Fruit fly (Drosophila melanogaster) whole organism, embryonic: ENCODE measurements around the gene haf.

Experiments
- Ada2b ChIP-seq: fragments of 200-800 bp; sonication (Bioruptor generic); IDR thresholded peaks from 2 replicates; pipeline ENCODE4 v1.3.6; 2022; ENCODE audit warnings: missing biosample characterization, missing genetic modification characterization
- Atf-2 ChIP-seq: fragments of 200-800 bp; sonication (Bioruptor generic); optimal IDR thresholded peaks from 2 replicates; lab custom pipeline; 2016; ENCODE audit warnings: missing biosample characterization, missing genetic modification characterization
- Atf3 ChIP-seq: fragments of 200-800 bp; sonication (Bioruptor generic); optimal IDR thresholded peaks from 3 replicates; lab custom pipeline; 2016; ENCODE audit warnings: missing biosample characterization, missing genetic modification characterization
- BEAF-32 ChIP-seq: fragments of 200-800 bp; sonication (Bioruptor generic); optimal IDR thresholded peaks from 3 replicates; lab custom pipeline; 2017; ENCODE audit warnings: missing biosample characterization, missing genetic modification characterization, mild to moderate bottlenecking, moderate library complexity, missing genetic modification reagents
- CG10654 ChIP-seq: fragments of 200-800 bp; sonication (Bioruptor generic); optimal IDR thresholded peaks from 2 replicates; lab custom pipeline; 2016; ENCODE audit warnings: missing biosample characterization, missing genetic modification characterization
- CG10979 ChIP-seq: fragments of 200-800 bp; sonication (Bioruptor generic); optimal IDR thresholded peaks from 2 replicates; lab custom pipeline; 2018; ENCODE audit warnings: missing biosample characterization, mild to moderate bottlenecking, missing genetic modification characterization, moderate library complexity
- CG11247 ChIP-seq: fragments of 200-800 bp; sonication (Bioruptor generic); IDR thresholded peaks from 2 replicates; pipeline ENCODE4 v1.3.6; 2022; ENCODE audit warnings: missing biosample characterization, missing genetic modification characterization
- CG11723 ChIP-seq: fragments of 200-800 bp; sonication (Bioruptor generic); optimal IDR thresholded peaks from 2 replicates; lab custom pipeline; 2017; ENCODE audit warnings: missing biosample characterization, mild to moderate bottlenecking, missing genetic modification characterization
- CG13424 ChIP-seq: fragments of 200-800 bp; sonication (Bioruptor generic); optimal IDR thresholded peaks from 2 replicates; lab custom pipeline; 2019; ENCODE audit warnings: missing biosample characterization, mild to moderate bottlenecking, missing genetic modification characterization, moderate library complexity
- CG14050 ChIP-seq: fragments of 200-800 bp; sonication (Bioruptor generic); IDR thresholded peaks from 3 replicates; pipeline ENCODE4 v1.3.6; 2022; ENCODE audit warnings: missing biosample characterization, missing genetic modification characterization
- CG15601 ChIP-seq: fragments of 200-800 bp; sonication (Bioruptor generic); optimal IDR thresholded peaks from 3 replicates; lab custom pipeline; 2019; ENCODE audit warnings: missing biosample characterization, mild to moderate bottlenecking, missing genetic modification characterization, moderate library complexity
- CG15696 ChIP-seq: fragments of 200-800 bp; sonication (Bioruptor generic); optimal IDR thresholded peaks from 2 replicates; lab custom pipeline; 2019; ENCODE audit warnings: missing biosample characterization, mild to moderate bottlenecking, missing genetic modification characterization, moderate library complexity
- CG18476 ChIP-seq: fragments of 200-800 bp; sonication (Bioruptor generic); optimal IDR thresholded peaks from 2 replicates; lab custom pipeline; 2016; ENCODE audit warnings: missing biosample characterization, mild to moderate bottlenecking, missing genetic modification characterization
- CG2120 ChIP-seq: fragments of 200-800 bp; sonication (Bioruptor generic); optimal IDR thresholded peaks from 3 replicates; lab custom pipeline; 2016; ENCODE audit warnings: missing biosample characterization, missing genetic modification characterization
- CG30403 ChIP-seq: fragments of 200-800 bp; sonication (Bioruptor generic); optimal IDR thresholded peaks from 3 replicates; lab custom pipeline; 2016; ENCODE audit warnings: missing biosample characterization, missing genetic modification characterization
- CG3838 ChIP-seq: fragments of 200-800 bp; sonication (Bioruptor generic); optimal IDR thresholded peaks from 3 replicates; lab custom pipeline; 2016; ENCODE audit warnings: missing biosample characterization, missing genetic modification characterization
- CG6683 ChIP-seq: fragments of 200-800 bp; sonication (Bioruptor generic); optimal IDR thresholded peaks from 2 replicates; lab custom pipeline; 2017; ENCODE audit warnings: missing biosample characterization, mild to moderate bottlenecking, missing genetic modification characterization, missing genetic modification reagents
- CG7928 ChIP-seq: fragments of 200-800 bp; sonication (Bioruptor generic); optimal IDR thresholded peaks from 2 replicates; lab custom pipeline; 2017; ENCODE audit warnings: missing biosample characterization, mild to moderate bottlenecking, missing genetic modification characterization
- CG8089 ChIP-seq: fragments of 200-800 bp; sonication (Bioruptor generic); optimal IDR thresholded peaks from 3 replicates; lab custom pipeline; 2016; ENCODE audit warnings: missing biosample characterization, missing genetic modification characterization
- CG9215 ChIP-seq: fragments of 200-800 bp; sonication (Bioruptor generic); IDR thresholded peaks from 2 replicates; pipeline ENCODE4 v1.3.6; 2022; ENCODE audit warnings: missing biosample characterization, missing genetic modification characterization
- Elba2 ChIP-seq: fragments of 200-800 bp; sonication (Bioruptor generic); optimal IDR thresholded peaks from 3 replicates; lab custom pipeline; 2016; ENCODE audit warnings: missing biosample characterization, missing genetic modification characterization
- Ets65A ChIP-seq: fragments of 200-800 bp; sonication (Bioruptor generic); peaks from one replicate; lab custom pipeline; 2016; ENCODE audit warnings: missing biosample characterization, missing genetic modification characterization
- GATAe ChIP-seq: fragments of 200-800 bp; sonication (Bioruptor generic); conservative IDR thresholded peaks from 2 replicates; pipeline ENCODE4 v1.3.6; 2022; ENCODE audit warnings: missing biosample characterization, missing genetic modification characterization
- Hr78 ChIP-seq, 2 experiments: fragments of 200-800 bp in 1 of 2; fragments of >200 bp in 1 of 2; sonication (Bioruptor generic) in 1 of 2; optimal IDR thresholded peaks; 2 replicates each; lab custom pipeline; 2017 to 2019; ENCODE audit warnings: missing biosample characterization in 2 of 2, missing genetic modification characterization in 2 of 2, mild to moderate bottlenecking in 1 of 2, moderate library complexity in 1 of 2
- Lim3 ChIP-seq: fragments of 200-800 bp; sonication (Bioruptor generic); IDR thresholded peaks from 2 replicates; pipeline ENCODE4 v1.3.6; 2022; ENCODE audit warnings: missing biosample characterization, missing genetic modification characterization
- MBD-R2 ChIP-seq: fragments of 200-800 bp; sonication (Bioruptor generic); IDR thresholded peaks from 2 replicates; pipeline ENCODE4 v1.3.6; 2022; ENCODE audit warnings: missing biosample characterization, missing genetic modification characterization
- MTF-1 ChIP-seq: fragments of 200-800 bp; sonication (Bioruptor generic); optimal IDR thresholded peaks from 2 replicates; lab custom pipeline; 2018; ENCODE audit warnings: missing biosample characterization, mild to moderate bottlenecking, missing genetic modification characterization, borderline replicate concordance
- Mad ChIP-seq: fragments of 200-800 bp; sonication (Bioruptor generic); optimal IDR thresholded peaks from 2 replicates; lab custom pipeline; 2016; ENCODE audit warnings: missing biosample characterization, missing genetic modification characterization
- NC2α ChIP-seq: fragments of 200-800 bp; sonication (Bioruptor generic); optimal IDR thresholded peaks from 2 replicates; lab custom pipeline; 2016; ENCODE audit warnings: missing biosample characterization, missing genetic modification characterization
- Pdp1 ChIP-seq, 2 experiments: fragments of 200-800 bp; sonication (Bioruptor generic); optimal IDR thresholded peaks; 3 replicates each; lab custom pipeline; 2016; ENCODE audit warnings: missing biosample characterization in 2 of 2, missing genetic modification characterization in 2 of 2, mild to moderate bottlenecking in 1 of 2, moderate library complexity in 1 of 2
- Poxn ChIP-seq: fragments of 200-800 bp; sonication (Bioruptor generic); IDR thresholded peaks from 2 replicates; pipeline ENCODE4 v1.3.6; 2022; ENCODE audit warnings: missing biosample characterization, missing genetic modification characterization
- Scr ChIP-seq: fragments of 200-800 bp; sonication (Bioruptor generic); IDR thresholded peaks from 2 replicates; pipeline ENCODE4 v1.3.6; 2022; ENCODE audit warnings: missing biosample characterization, missing genetic modification characterization; ENCODE audit not compliant: partially characterized antibody
- Usf ChIP-seq: fragments of 200-800 bp; sonication (Bioruptor generic); optimal IDR thresholded peaks from 2 replicates; lab custom pipeline; 2017; ENCODE audit warnings: missing genotype, missing biosample characterization, missing genetic modification characterization
- Xbp1 ChIP-seq: fragments of 200-800 bp; sonication (Bioruptor generic); optimal IDR thresholded peaks from 3 replicates; lab custom pipeline; 2016; ENCODE audit warnings: missing biosample characterization, mild to moderate bottlenecking, missing genetic modification characterization
- cad ChIP-seq: fragments of >200 bp; optimal IDR thresholded peaks from 2 replicates; lab custom pipeline; 2017; ENCODE audit warnings: missing biosample characterization, missing genetic modification characterization
- caup ChIP-seq: fragments of 200-800 bp; sonication (Bioruptor generic); optimal IDR thresholded peaks from 3 replicates; lab custom pipeline; 2017; ENCODE audit warnings: missing biosample characterization, mild to moderate bottlenecking, missing genetic modification characterization, moderate library complexity; ENCODE audit not compliant: severe bottlenecking
- chinmo ChIP-seq: fragments of 200-800 bp; sonication (Bioruptor generic); IDR thresholded peaks from 4 replicates; pipeline ENCODE4 v1.3.6; 2022; ENCODE audit warnings: missing biosample characterization, missing genetic modification characterization; ENCODE audit not compliant: partially characterized antibody
- dan ChIP-seq: fragments of 200-800 bp; sonication (Bioruptor generic); IDR thresholded peaks from 2 replicates; pipeline ENCODE4 v1.3.6; 2022; ENCODE audit warnings: missing biosample characterization, missing genetic modification characterization
- disco-r ChIP-seq: fragments of 200-800 bp; sonication (Bioruptor generic); optimal IDR thresholded peaks from 2 replicates; lab custom pipeline; 2016; ENCODE audit warnings: missing biosample characterization, missing genetic modification characterization
- grau ChIP-seq: fragments of 200-800 bp; optimal IDR thresholded peaks from 3 replicates; lab custom pipeline; 2019; ENCODE audit warnings: missing biosample characterization, mild to moderate bottlenecking, missing genetic modification characterization, moderate library complexity
- gt ChIP-seq: fragments of 200-800 bp; sonication (Bioruptor generic); IDR thresholded peaks from 2 replicates; pipeline ENCODE4 v1.3.6; 2022; ENCODE audit warnings: missing biosample characterization, missing genetic modification characterization
- ind ChIP-seq: fragments of 200-800 bp; sonication (Bioruptor generic); optimal IDR thresholded peaks from 3 replicates; lab custom pipeline; 2016; ENCODE audit warnings: missing biosample characterization, missing genetic modification characterization
- luna ChIP-seq: fragments of 200-800 bp; sonication (Bioruptor generic); optimal IDR thresholded peaks from 2 replicates; lab custom pipeline; 2016; ENCODE audit warnings: missing biosample characterization, missing genetic modification characterization
- phol ChIP-seq: fragments of 200-800 bp; sonication (Bioruptor generic); optimal IDR thresholded peaks from 3 replicates; lab custom pipeline; 2018; ENCODE audit warnings: missing biosample characterization, mild to moderate bottlenecking, missing genetic modification characterization, moderate library complexity
- pum ChIP-seq: fragments of 200-800 bp; sonication (Bioruptor generic); optimal IDR thresholded peaks from 2 replicates; lab custom pipeline; 2016; ENCODE audit warnings: missing biosample characterization, missing genetic modification characterization
- shn ChIP-seq: fragments of 200-800 bp; sonication (Bioruptor generic); optimal IDR thresholded peaks from 3 replicates; lab custom pipeline; 2016; ENCODE audit warnings: missing biosample characterization, missing genetic modification characterization
- sim ChIP-seq: fragments of 200-800 bp; sonication (Bioruptor generic); IDR thresholded peaks from 2 replicates; pipeline ENCODE4 v1.3.6; 2022; ENCODE audit warnings: missing biosample characterization, missing genetic modification characterization
- ssp ChIP-seq: fragments of 200-800 bp; sonication (Bioruptor generic); IDR thresholded peaks from 2 replicates; pipeline ENCODE4 v1.3.6; 2022; ENCODE audit warnings: missing biosample characterization, missing genetic modification characterization
- ttk ChIP-seq: fragments of 200-800 bp; sonication (Bioruptor generic); IDR thresholded peaks from 2 replicates; pipeline ENCODE4 v2.1.2; 2022; ENCODE audit warnings: missing biosample characterization, missing genetic modification characterization
- unc-4 ChIP-seq: fragments of 200-800 bp; sonication (Bioruptor generic); IDR thresholded peaks from 2 replicates; pipeline ENCODE4 v1.3.6; 2022; ENCODE audit warnings: missing biosample characterization, missing genetic modification characterization; ENCODE audit not compliant: partially characterized antibody
- zfh1 ChIP-seq: fragments of 200-800 bp; sonication (Bioruptor generic); IDR thresholded peaks from 3 replicates; pipeline ENCODE4 v1.3.6; 2022; ENCODE audit warnings: missing biosample characterization, missing genetic modification characterization

The haf gene

dm6 chr2L:1632730-1633172 is 77.8 kb downstream of the haf start (continued):
- TF ChIP-seq GATAe (GFP tag; lab: Robert Waterston, UW) (peak; percentile 87), Atf-2 (GFP tag; lab: Kevin White, UChicago) (peak; percentile 76), CG8089 (GFP tag; lab: Kevin White, UChicago) (peak; percentile 63), CG13424 (tag; lab: Kevin White, UChicago) (peak; percentile 97), Scr (GFP tag; lab: Robert Waterston, UW) (no peak), Hr78 (GFP tag; optimal IDR thresholded peaks at IDR 0.05; lab: Kevin White, UChicago) (peak in 1 of 2 experiments; percentile 92), phol (peak; percentile 68), caup (GFP tag; lab: Kevin White, UChicago) (peak; percentile 99), disco-r (GFP tag; lab: Kevin White, UChicago) (peak; percentile 73), CG15601 (tag; lab: Kevin White, UChicago) (peak; percentile 25), Elba2 (GFP tag; lab: Kevin White, UChicago) (no peak), shn (GFP tag; lab: Kevin White, UChicago) (peak; percentile 76), CG9215 (GFP tag; lab: Robert Waterston, UW) (peak; percentile 91), Pdp1 (GFP tag; optimal IDR thresholded peaks at IDR 0.05; lab: Kevin White, UChicago) (peak; percentile 92 to 99), Poxn (GFP tag; lab: Robert Waterston, UW) (peak; percentile 93), Usf (GFP tag; lab: Kevin White, UChicago) (peak; percentile 86), CG11247 (GFP tag; lab: Robert Waterston, UW) (peak; percentile 98), CG11723 (GFP tag; lab: Kevin White, UChicago) (peak; percentile 81), chinmo (GFP tag; lab: Robert Waterston, UW) (peak; percentile 100), Mad (GFP tag; lab: Kevin White, UChicago) (peak; percentile 91), CG18476 (peak; percentile 91), CG6683 (GFP tag; lab: Kevin White, UChicago) (peak; percentile 72), BEAF-32 (peak; percentile 11), MBD-R2 (GFP tag; lab: Robert Waterston, UW) (peak; percentile 98), ind (GFP tag; lab: Kevin White, UChicago) (peak; percentile 94), CG30403 (GFP tag; lab: Kevin White, UChicago) (peak; percentile 95), zfh1 (peak; percentile 92), MTF-1 (peak; percentile 46), CG14050 (peak; percentile 97), Ada2b (GFP tag; lab: Robert Waterston, UW) (peak; percentile 99), ssp (peak; percentile 90), Lim3 (GFP tag; lab: Robert Waterston, UW) (peak; percentile 98), dan (GFP tag; lab: Robert Waterston, UW) (peak; percentile 55; the same call in 1 of the 2 replicates), NC2α (peak; percentile 68), CG10979 (peak; percentile 62), ttk (GFP tag; lab: Robert Waterston, UW) (peak; percentile 97), gt (no peak), unc-4 (GFP tag; lab: Robert Waterston, UW) (no peak), luna (GFP tag; lab: Kevin White, UChicago) (peak; percentile 91), Ets65A (GFP tag; lab: Kevin White, UChicago) (peak; percentile 99), grau (tag; lab: Kevin White, UChicago) (peak; percentile 99), sim (GFP tag; lab: Robert Waterston, UW) (peak; percentile 90), CG7928 (GFP tag; lab: Kevin White, UChicago) (peak; percentile 67), CG2120 (GFP tag; lab: Kevin White, UChicago) (peak; percentile 95), Xbp1 (GFP tag; lab: Kevin White, UChicago) (peak; percentile 91), pum (GFP tag; lab: Kevin White, UChicago) (peak; percentile 92), CG15696 (tag; lab: Kevin White, UChicago) (peak; percentile 45), Atf3 (GFP tag; lab: Kevin White, UChicago) (peak; percentile 82), cad (GFP tag; lab: Kevin White, UChicago) (no peak), CG10654 (GFP tag; lab: Kevin White, UChicago) (peak; percentile 91), CG3838 (GFP tag; lab: Kevin White, UChicago) (peak; percentile 62)
